Fruit fly (Drosophila melanogaster) whole organism, pupa: ENCODE results near the gene Dtwd2.
A peak's percentile ranks its signal among the peaks of the same experiment; 100 is the strongest.

Experiments used
- CG10348 ChIP-seq: fragments of 200-800 bp; sonication (Bioruptor generic); IDR thresholded peaks from 2 replicates; pipeline ENCODE4 v1.3.6; 2022; ENCODE audit warnings: missing biosample characterization, missing genetic modification characterization
- CG12605 ChIP-seq: fragments of 200-800 bp; sonication (Bioruptor generic); IDR thresholded peaks from 2 replicates; pipeline ENCODE4 v1.3.6; 2022; ENCODE audit warnings: missing biosample characterization, missing genetic modification characterization
- CG13204 ChIP-seq: fragments of 200-800 bp; sonication (Bioruptor generic); optimal IDR thresholded peaks from 2 replicates; lab custom pipeline; 2018; ENCODE audit warnings: missing biosample characterization, mild to moderate bottlenecking, missing genetic modification characterization, moderate library complexity
- CG14655 ChIP-seq: fragments of 200-800 bp; sonication (Bioruptor generic); optimal IDR thresholded peaks from 3 replicates; lab custom pipeline; 2017; ENCODE audit warnings: mild to moderate bottlenecking, missing biosample characterization, missing genetic modification reagents, missing genetic modification characterization
- CG15710 ChIP-seq: fragments of 200-800 bp; sonication (Bioruptor generic); optimal IDR thresholded peaks from 2 replicates; lab custom pipeline; 2018; ENCODE audit warnings: missing biosample characterization, mild to moderate bottlenecking, missing genetic modification characterization, moderate library complexity
- CG17806 ChIP-seq: fragments of 200-800 bp; sonication (Bioruptor generic); optimal IDR thresholded peaks from 2 replicates; lab custom pipeline; 2018; ENCODE audit warnings: missing biosample characterization, mild to moderate bottlenecking, missing genetic modification characterization, moderate library complexity
- CG32121 ChIP-seq: fragments of 200-800 bp; sonication (Bioruptor generic); IDR thresholded peaks from 2 replicates; pipeline ENCODE4 v1.3.6; 2022; ENCODE audit warnings: missing biosample characterization, missing genetic modification characterization
- CG34367 ChIP-seq: fragments of 200-800 bp; sonication (Bioruptor generic); optimal IDR thresholded peaks from 2 replicates; lab custom pipeline; 2018; ENCODE audit warnings: missing biosample characterization, mild to moderate bottlenecking, missing genetic modification characterization
- CG4496 ChIP-seq: fragments of 200-800 bp; sonication (Bioruptor generic); IDR thresholded peaks from 3 replicates; pipeline ENCODE4 v1.3.6; 2022; ENCODE audit warnings: missing biosample characterization, missing genetic modification characterization
- CG8159 ChIP-seq: fragments of 200-800 bp; sonication (Bioruptor generic); optimal IDR thresholded peaks from 3 replicates; lab custom pipeline; 2018; ENCODE audit warnings: missing biosample characterization, mild to moderate bottlenecking, missing genetic modification characterization, moderate library complexity
- CG8301 ChIP-seq: fragments of 200-800 bp; sonication (Bioruptor generic); optimal IDR thresholded peaks from 2 replicates; lab custom pipeline; 2018; ENCODE audit warnings: missing biosample characterization, mild to moderate bottlenecking, missing genetic modification characterization
- CG9948 ChIP-seq: fragments of 200-800 bp; sonication (Bioruptor generic); optimal IDR thresholded peaks from 2 replicates; lab custom pipeline; 2018; ENCODE audit warnings: missing biosample characterization, mild to moderate bottlenecking, missing genetic modification characterization, moderate library complexity
- D1 ChIP-seq: fragments of 200-800 bp; sonication (Bioruptor generic); optimal IDR thresholded peaks from 2 replicates; lab custom pipeline; 2018; ENCODE audit warnings: missing biosample characterization, mild to moderate bottlenecking, missing genetic modification characterization, moderate library complexity
- EcR ChIP-seq: fragments of 200-800 bp; sonication (Bioruptor generic); optimal IDR thresholded peaks from 3 replicates; lab custom pipeline; 2019; ENCODE audit warnings: missing biosample characterization, missing genetic modification characterization, mild to moderate bottlenecking, moderate library complexity, missing genetic modification reagents
- Ets98B ChIP-seq: fragments of 200-800 bp; sonication (Bioruptor generic); IDR thresholded peaks from 2 replicates; pipeline ENCODE4 v1.3.6; 2022; ENCODE audit warnings: missing biosample characterization, missing genetic modification characterization
- Pif1A ChIP-seq: fragments of 200-800 bp; sonication (Bioruptor generic); optimal IDR thresholded peaks from 3 replicates; lab custom pipeline; 2016; ENCODE audit warnings: missing biosample characterization, missing genetic modification characterization
- Pif1B ChIP-seq: fragments of 200-800 bp; sonication (Bioruptor generic); optimal IDR thresholded peaks from 3 replicates; lab custom pipeline; 2016; ENCODE audit warnings: missing biosample characterization, missing genetic modification characterization
- Snoo ChIP-seq: fragments of 200-800 bp; sonication (Bioruptor generic); optimal IDR thresholded peaks from 3 replicates; lab custom pipeline; 2017; ENCODE audit warnings: missing biosample characterization, mild to moderate bottlenecking, missing genetic modification characterization, inconsistent platforms
- fd96Ca ChIP-seq: fragments of 200-800 bp; sonication (Bioruptor generic); IDR thresholded peaks from 3 replicates; pipeline ENCODE4 v1.3.6; 2022; ENCODE audit warnings: missing biosample characterization, missing genetic modification characterization
- gl ChIP-seq: fragments of 200-800 bp; sonication (Bioruptor generic); optimal IDR thresholded peaks from 2 replicates; lab custom pipeline; 2018; ENCODE audit warnings: missing biosample characterization, mild to moderate bottlenecking, missing genetic modification characterization
- rn ChIP-seq: fragments of 200-800 bp; sonication (Bioruptor generic); IDR thresholded peaks from 2 replicates; pipeline ENCODE4 v1.3.6; 2022; ENCODE audit warnings: missing biosample characterization, missing genetic modification characterization

Dtwd2 gene

dm6 chr3R:7274973-7275525 is 25.5 kb downstream of the Dtwd2 start:
- TF ChIP-seq Snoo (no peak), CG34367 (tag; lab: Kevin White, UChicago) (no peak), CG32121 (GFP tag; lab: Robert Waterston, UW) (no peak), CG8159 (tag; lab: Kevin White, UChicago) (no peak), CG4496 (GFP tag; lab: Robert Waterston, UW) (no peak), fd96Ca (GFP tag; lab: Robert Waterston, UW) (no peak), Pif1B (GFP tag; lab: Kevin White, UChicago) (no peak), CG15710 (tag; lab: Kevin White, UChicago) (no peak), CG10348 (GFP tag; lab: Robert Waterston, UW) (no peak), CG9948 (tag; lab: Kevin White, UChicago) (no peak), gl (no peak), CG12605 (GFP tag; lab: Robert Waterston, UW) (no peak), CG13204 (GFP tag; lab: Kevin White, UChicago) (no peak), rn (GFP tag; lab: Robert Waterston, UW) (no peak), CG14655 (GFP tag; lab: Kevin White, UChicago) (no peak), EcR (GFP tag; lab: Kevin White, UChicago) (no peak)

dm6 chr3R:7276782-7277181 is 27.2 kb downstream of the Dtwd2 start:
- TF ChIP-seq fd96Ca (GFP tag; lab: Robert Waterston, UW): no peak
- TF ChIP-seq gl: no peak
- no peak for TF ChIP-seq CG8159 (tag; lab: Kevin White, UChicago)
- TF ChIP-seq Pif1B (GFP tag; lab: Kevin White, UChicago): no peak
- TF ChIP-seq CG8301 (tag; lab: Kevin White, UChicago): no peak
- no peak for TF ChIP-seq Snoo
- no peak for TF ChIP-seq CG32121 (GFP tag; lab: Robert Waterston, UW)
- TF ChIP-seq CG13204 (GFP tag; lab: Kevin White, UChicago): no peak
- no peak for TF ChIP-seq Ets98B (GFP tag; lab: Robert Waterston, UW)
- no peak for TF ChIP-seq D1 (tag; lab: Kevin White, UChicago)
- TF ChIP-seq CG17806 (tag; lab: Kevin White, UChicago): no peak
- TF ChIP-seq CG12605 (GFP tag; lab: Robert Waterston, UW): no peak
- no peak for TF ChIP-seq CG34367 (tag; lab: Kevin White, UChicago)
- no peak for TF ChIP-seq Pif1A (GFP tag; lab: Kevin White, UChicago)
- no peak for TF ChIP-seq EcR (GFP tag; lab: Kevin White, UChicago)
- TF ChIP-seq CG10348 (GFP tag; lab: Robert Waterston, UW): no peak
- no peak for TF ChIP-seq CG14655 (GFP tag; lab: Kevin White, UChicago)
- TF ChIP-seq CG9948 (tag; lab: Kevin White, UChicago): no peak
- no peak for TF ChIP-seq CG4496 (GFP tag; lab: Robert Waterston, UW)
- TF ChIP-seq, all 21 proteins: peak for 0

- TF ChIP-seq CG4496 (GFP tag; lab: Robert Waterston, UW) (peak; percentile 53; the same call in 1 of the 3 replicates), Pif1A (GFP tag; lab: Kevin White, UChicago) (no peak), fd96Ca (GFP tag; lab: Robert Waterston, UW) (0 out of 3 replicates have a peak, but pooled peaks have one; percentile 20), Snoo (no peak), CG14655 (GFP tag; lab: Kevin White, UChicago) (peak; percentile 22), EcR (GFP tag; lab: Kevin White, UChicago) (no peak), CG13204 (GFP tag; lab: Kevin White, UChicago) (peak; percentile 26), gl (no peak), CG9948 (tag; lab: Kevin White, UChicago) (no peak), CG34367 (tag; lab: Kevin White, UChicago) (no peak), D1 (tag; lab: Kevin White, UChicago) (no peak), CG10348 (GFP tag; lab: Robert Waterston, UW) (no peak), CG17806 (tag; lab: Kevin White, UChicago) (no peak), CG8159 (tag; lab: Kevin White, UChicago) (peak; percentile 1), CG12605 (GFP tag; lab: Robert Waterston, UW) (peak; percentile 28; the same call in 1 of the 2 replicates), CG15710 (tag; lab: Kevin White, UChicago) (no peak), Ets98B (GFP tag; lab: Robert Waterston, UW) (no peak), CG32121 (GFP tag; lab: Robert Waterston, UW) (no peak), rn (GFP tag; lab: Robert Waterston, UW) (no peak; the same call in 1 of the 2 replicates), CG8301 (tag; lab: Kevin White, UChicago) (no peak), Pif1B (GFP tag; lab: Kevin White, UChicago) (no peak)
These were observed 32.8 kb downstream of the Dtwd2 start for dm6 chr3R:7282244-7282890.

dm6 chr3R:7285662-7286061 is 36.1 kb downstream of the Dtwd2 start, which contains the start of gene RacGAP84C:
RacGAP84C (plus strand) TSS chr3R:7285962.
- no peak for TF ChIP-seq EcR (GFP tag; lab: Kevin White, UChicago)
- TF ChIP-seq CG14655 (GFP tag; lab: Kevin White, UChicago): no peak
- TF ChIP-seq CG17806 (tag; lab: Kevin White, UChicago): no peak
- no peak for TF ChIP-seq Pif1B (GFP tag; lab: Kevin White, UChicago)
